Worm (Caenorhabditis elegans): ENCODE measurements around the gene F41F3.8.
A peak's percentile ranks its signal among the peaks of the same experiment; 100 is the strongest.

F41F3.8 gene

DNA sequence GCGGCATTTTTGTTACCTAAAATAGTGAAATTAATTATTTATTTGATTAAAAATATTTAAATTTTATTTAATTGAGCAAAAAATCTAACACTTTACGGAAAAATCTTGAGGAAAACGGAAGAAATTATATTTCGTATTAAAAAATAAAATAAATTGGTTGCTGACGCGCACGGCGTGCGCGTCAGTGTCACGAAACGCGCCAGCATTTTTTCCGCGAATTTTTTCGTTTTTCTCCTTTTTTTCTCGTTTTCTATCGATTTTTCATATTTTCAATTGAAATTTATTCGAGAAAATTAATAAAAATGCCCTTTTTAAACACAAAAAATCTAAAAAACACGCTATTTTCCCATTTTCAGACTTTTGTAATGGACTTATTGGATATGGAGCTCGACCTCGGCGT lies 32.8 kb upstream of the F41F3.8 start, which contains the start of the genes Y61A9LA.10 and F54D11.4 (continued):
- TF ChIP-seq F37D6.2 (tag; optimal IDR thresholded peaks at IDR 0.05) (peak; percentile 22), nhr-28 (tag; optimal IDR thresholded peaks at IDR 0.05) (no peak), fos-1 (tag; optimal IDR thresholded peaks at IDR 0.05) (no peak), dmd-9 (GFP tag; IDR thresholded peaks at IDR 0.05) (no peak), daf-19 (GFP tag; conservative IDR thresholded peaks at IDR 0.05) (no peak), ceh-62 (tag; optimal IDR thresholded peaks at IDR 0.05) (no peak), pqm-1 (tag; optimal IDR thresholded peaks at IDR 0.05) (no peak), nhr-111 (GFP tag; optimal IDR thresholded peaks at IDR 0.05) (no peak), snpc-1.2 (GFP tag; IDR thresholded peaks at IDR 0.05) (no peak), spr-1 (tag; optimal IDR thresholded peaks at IDR 0.05) (no peak), Y5F2A.4 (GFP tag; optimal IDR thresholded peaks at IDR 0.05) (no peak), F49E8.2 (tag; optimal IDR thresholded peaks at IDR 0.05; ENCODE audit: borderline replicate concordance) (no peak), jun-1 (tag; optimal IDR thresholded peaks at IDR 0.05) (no peak), egl-43 (GFP tag; IDR thresholded peaks at IDR 0.05) (no peak), nhr-11 (tag; optimal IDR thresholded peaks at IDR 0.05) (no peak), tag-97 (GFP tag; IDR thresholded peaks at IDR 0.05) (no peak)

DNA sequence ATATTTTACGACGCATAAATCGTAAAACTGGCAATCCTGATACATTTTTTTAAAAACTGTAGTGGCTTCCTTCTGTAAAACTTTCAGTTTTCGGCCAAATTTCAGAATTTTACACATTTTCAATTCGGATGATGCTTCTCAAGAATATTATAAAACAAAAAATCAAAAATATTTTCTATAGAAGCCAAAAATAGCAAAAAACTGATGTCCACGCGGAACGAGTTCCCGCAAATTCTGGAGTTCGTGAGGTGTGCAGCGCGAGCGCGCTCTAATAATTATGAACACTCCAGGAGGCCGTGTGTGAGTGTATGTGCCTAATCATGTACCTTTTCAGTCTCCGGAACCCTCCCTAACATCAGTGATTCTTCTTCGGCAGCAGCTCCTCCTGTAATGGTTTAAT lies 31.4 kb upstream of the F41F3.8 start, which contains the start of gene sumv-2:
Gene sumv-2, plus strand, starts transcription at position 301 of the 400 bp plus-strand sequence.
- no peak for TF ChIP-seq hlh-11 (tag; optimal IDR thresholded peaks at IDR 0.05)
- TF ChIP-seq T20F7.1 (GFP tag; optimal IDR thresholded peaks at IDR 0.05) = no peak
- TF ChIP-seq ama-1 (optimal IDR thresholded peaks at IDR 0.05) = no peak
- TF ChIP-seq lin-39 (tag; optimal IDR thresholded peaks at IDR 0.05) = no peak
- TF ChIP-seq ctbp-1 (GFP tag; IDR thresholded peaks at IDR 0.05) = no peak
- no peak for TF ChIP-seq F44E2.7 (GFP tag; IDR thresholded peaks at IDR 0.05)
- no peak for TF ChIP-seq zip-2 (tag; optimal IDR thresholded peaks at IDR 0.05)
- TF ChIP-seq Y75B8A.6 (GFP tag; IDR thresholded peaks at IDR 0.05) = no peak
- TF ChIP-seq zfp-3 (GFP tag; conservative IDR thresholded peaks at IDR 0.05) = no peak
- TF ChIP-seq lsy-2 (tag; optimal IDR thresholded peaks at IDR 0.05) = no peak
- TF ChIP-seq dmd-6 (GFP tag; IDR thresholded peaks at IDR 0.05) = no peak
- no peak for TF ChIP-seq ztf-11 (tag; optimal IDR thresholded peaks at IDR 0.05)
- no peak for TF ChIP-seq lin-1 (GFP tag; IDR thresholded peaks at IDR 0.05)
- TF ChIP-seq ceh-82 (tag; optimal IDR thresholded peaks at IDR 0.05) = no peak
- no peak for TF ChIP-seq dmd-8 (GFP tag; IDR thresholded peaks at IDR 0.05)
- TF ChIP-seq nhr-76 (tag; optimal IDR thresholded peaks at IDR 0.05) = no peak
- TF ChIP-seq jun-1 (tag; optimal IDR thresholded peaks at IDR 0.05) = no peak
- no peak for TF ChIP-seq fos-1 (tag; optimal IDR thresholded peaks at IDR 0.05)
- no peak for TF ChIP-seq zfp-2 (tag; optimal IDR thresholded peaks at IDR 0.05)
- TF ChIP-seq madf-5 (GFP tag; IDR thresholded peaks at IDR 0.05) = no peak

DNA sequence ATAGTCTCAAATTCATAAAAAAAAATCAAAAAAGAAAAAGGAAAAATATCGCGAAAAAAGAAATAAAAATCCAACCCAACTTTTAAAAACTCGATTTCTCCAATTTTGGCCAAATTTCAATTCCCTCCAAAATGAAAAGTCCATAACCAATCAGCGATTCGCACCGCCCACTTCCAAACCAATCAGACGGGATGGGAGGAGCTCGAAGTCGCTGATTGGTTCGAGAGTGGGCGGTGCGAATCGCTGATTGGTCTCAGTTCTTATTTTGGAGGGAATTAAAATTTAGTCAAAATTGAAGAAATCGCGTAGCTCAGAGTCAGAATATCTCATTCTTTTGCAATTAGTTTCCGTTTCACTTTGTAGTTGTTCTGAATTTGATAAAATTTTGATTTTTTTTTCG lies 25.1 kb upstream of the F41F3.8 start:
- no peak for TF ChIP-seq lim-7 (GFP tag; IDR thresholded peaks at IDR 0.05)
- no peak for TF ChIP-seq mes-2 (tag; optimal IDR thresholded peaks at IDR 0.05; ENCODE audit: poor library complexity, severe bottlenecking)
- TF ChIP-seq lin-1 (GFP tag; IDR thresholded peaks at IDR 0.05) = no peak
- TF ChIP-seq hlh-30 (tag; optimal IDR thresholded peaks at IDR 0.05; ENCODE audit: insufficient read depth) = no peak

DNA sequence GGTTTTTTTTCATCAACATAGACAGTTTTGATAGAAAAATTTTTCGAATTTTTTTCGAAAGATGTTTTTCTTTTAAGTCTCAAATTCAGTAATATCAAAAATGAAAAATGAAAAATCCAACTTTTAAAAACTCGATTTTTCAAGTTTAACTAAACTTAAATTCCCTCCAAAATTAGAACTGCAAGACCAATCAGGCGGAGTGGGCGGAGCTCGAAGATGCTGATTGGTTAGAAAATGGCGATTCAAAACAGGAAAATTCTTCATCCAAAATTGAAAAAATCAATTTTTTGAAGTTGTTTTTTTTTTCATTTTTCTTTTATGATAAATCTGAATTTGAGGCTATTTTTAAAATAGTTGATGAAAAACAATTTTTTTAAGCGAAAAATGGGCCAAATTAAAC lies 23.9 kb upstream of the F41F3.8 start:
- TF ChIP-seq set-16 (GFP tag; IDR thresholded peaks at IDR 0.05) (no peak), hif-1 (tag; optimal IDR thresholded peaks at IDR 0.05) (no peak), nhr-11 (tag; optimal IDR thresholded peaks at IDR 0.05) (no peak), nhr-111 (GFP tag; optimal IDR thresholded peaks at IDR 0.05) (no peak), zag-1 (tag; optimal IDR thresholded peaks at IDR 0.05) (no peak), mes-2 (tag; optimal IDR thresholded peaks at IDR 0.05; ENCODE audit: poor library complexity, severe bottlenecking) (no peak), ama-1 (optimal IDR thresholded peaks at IDR 0.05) (no peak), lsy-2 (tag; optimal IDR thresholded peaks at IDR 0.05) (no peak), spr-1 (tag; optimal IDR thresholded peaks at IDR 0.05) (no peak), T20F7.1 (GFP tag; optimal IDR thresholded peaks at IDR 0.05) (no peak), daf-12 (tag; optimal IDR thresholded peaks at IDR 0.05) (no peak), hlh-30 (tag; optimal IDR thresholded peaks at IDR 0.05; ENCODE audit: insufficient read depth) (no peak), nhr-76 (tag; optimal IDR thresholded peaks at IDR 0.05) (no peak), snpc-4 (tag; optimal IDR thresholded peaks at IDR 0.05) (no peak)

Data from whole organism, L4 larva.